Fruit fly (Drosophila melanogaster) whole organism, wandering third instar larva: ENCODE results near the gene dpp.

Experiments
- Abd-B ChIP-seq: fragments of >200 bp; optimal IDR thresholded peaks from 2 replicates; lab custom pipeline; 2017; ENCODE audit warnings: missing biosample characterization, missing genetic modification characterization
- CG32264 ChIP-seq: fragments of 200-800 bp; sonication (Bioruptor generic); optimal IDR thresholded peaks from 2 replicates; lab custom pipeline; 2016; ENCODE audit warnings: missing biosample characterization, missing genetic modification characterization
- CG9705 ChIP-seq: fragments of 200-800 bp; sonication (Bioruptor generic); optimal IDR thresholded peaks from 2 replicates; lab custom pipeline; 2018; ENCODE audit warnings: missing biosample characterization, mild to moderate bottlenecking, missing genetic modification characterization
- CrebA ChIP-seq: fragments of 200-800 bp; sonication (Bioruptor generic); optimal IDR thresholded peaks from 2 replicates; lab custom pipeline; 2016; ENCODE audit warnings: missing biosample characterization, mild to moderate bottlenecking, missing genetic modification characterization, borderline replicate concordance
- Dfd ChIP-seq: fragments of >200 bp; optimal IDR thresholded peaks from 2 replicates; lab custom pipeline; 2017; ENCODE audit warnings: missing biosample characterization, missing genetic modification characterization
- Dif ChIP-seq: fragments of 200-275, 200-300 bp; sonication (Bioruptor generic); optimal IDR thresholded peaks from 2 replicates; lab custom pipeline; 2018; ENCODE audit warnings: missing biosample characterization, missing genetic modification characterization; ENCODE audit not compliant: partially characterized antibody
- GATAd ChIP-seq: sonication (Bioruptor generic); optimal IDR thresholded peaks from 2 replicates; lab custom pipeline; 2016; ENCODE audit warnings: missing biosample characterization, missing genetic modification characterization
- HLH106 ChIP-seq: fragments of 200-800 bp; optimal IDR thresholded peaks from 3 replicates; lab custom pipeline; 2019; ENCODE audit warnings: missing biosample characterization, mild to moderate bottlenecking, missing genetic modification characterization, moderate library complexity
- Hnf4 ChIP-seq: fragments of 200-800 bp; sonication (Bioruptor generic); optimal IDR thresholded peaks from 2 replicates; lab custom pipeline; 2016; ENCODE audit warnings: missing biosample characterization, mild to moderate bottlenecking, missing genetic modification characterization
- Hr78 ChIP-seq: fragments of >200 bp; optimal IDR thresholded peaks from 2 replicates; lab custom pipeline; 2017; ENCODE audit warnings: missing biosample characterization, missing genetic modification characterization
- Hr83 ChIP-seq: fragments of 200-300 bp; sonication (Bioruptor generic); optimal IDR thresholded peaks from 2 replicates; lab custom pipeline; 2016; ENCODE audit warnings: missing biosample characterization, mild to moderate bottlenecking, missing genetic modification characterization, moderate library complexity; ENCODE audit not compliant: poor library complexity, severe bottlenecking
- Jra ChIP-seq: sonication (Bioruptor generic); optimal IDR thresholded peaks from 2 replicates; lab custom pipeline; 2016; ENCODE audit warnings: missing biosample characterization, missing genetic modification characterization
- Mio ChIP-seq: sonication (Bioruptor generic); optimal IDR thresholded peaks from 2 replicates; lab custom pipeline; 2016; ENCODE audit warnings: missing biosample characterization, missing genetic modification characterization
- Myc ChIP-seq: fragments of >200 bp; optimal IDR thresholded peaks from 2 replicates; lab custom pipeline; 2017
- N ChIP-seq: fragments of >200 bp; optimal IDR thresholded peaks from 2 replicates; lab custom pipeline; 2018; ENCODE audit warnings: missing biosample characterization, missing external identifiers, missing genetic modification characterization
- OdsH ChIP-seq: fragments of 200-800 bp; sonication (Bioruptor generic); optimal IDR thresholded peaks from 2 replicates; lab custom pipeline; 2016; ENCODE audit warnings: missing biosample characterization, mild to moderate bottlenecking, missing genetic modification characterization
- Rel ChIP-seq, 2 experiments: fragments of 200-800 bp; sonication (Bioruptor generic) in 1 of 2; optimal IDR thresholded peaks; 2 replicates in 1 of 2; 3 replicates in 1 of 2; lab custom pipeline; 2016 to 2019; ENCODE audit warnings: mild to moderate bottlenecking in 2 of 2, missing biosample characterization in 2 of 2, missing genetic modification characterization in 2 of 2, moderate library complexity in 1 of 2
- Sp1 ChIP-seq: fragments of 200-800 bp; sonication (Bioruptor generic); optimal IDR thresholded peaks from 3 replicates; lab custom pipeline; 2019; ENCODE audit warnings: missing biosample characterization, mild to moderate bottlenecking, missing genetic modification characterization, moderate library complexity
- Vsx2 ChIP-seq: fragments of 200-300, 225-300 bp; sonication (Bioruptor generic); optimal IDR thresholded peaks from 2 replicates; lab custom pipeline; 2018; ENCODE audit warnings: missing biosample characterization, missing genetic modification characterization; ENCODE audit not compliant: partially characterized antibody
- br ChIP-seq: fragments of 200-800 bp; sonication (Bioruptor generic); optimal IDR thresholded peaks from 2 replicates; lab custom pipeline; 2016; ENCODE audit warnings: missing biosample characterization, missing genetic modification characterization
- brk ChIP-seq: fragments of 200-800 bp; sonication (Bioruptor generic); optimal IDR thresholded peaks from 2 replicates; lab custom pipeline; 2016; ENCODE audit warnings: missing biosample characterization, mild to moderate bottlenecking, missing genetic modification characterization
- dl ChIP-seq, 2 experiments: fragments of 175-275, 200-275 bp in 1 of 2; fragments of 200-275 bp in 1 of 2; sonication (Bioruptor generic); optimal IDR thresholded peaks; lab custom pipeline; 2018; ENCODE audit warnings: mild to moderate bottlenecking in 2 of 2, missing biosample characterization in 2 of 2, missing genetic modification characterization in 2 of 2, moderate library complexity in 2 of 2; ENCODE audit not compliant: partially characterized antibody in 2 of 2, insufficient read depth in 1 of 2
- dmrt93B ChIP-seq: fragments of 200-800 bp; sonication (Bioruptor generic); optimal IDR thresholded peaks from 2 replicates; lab custom pipeline; 2018; ENCODE audit warnings: missing biosample characterization, mild to moderate bottlenecking, missing genetic modification characterization
- dsf ChIP-seq: sonication (Bioruptor generic); optimal IDR thresholded peaks from 2 replicates; lab custom pipeline; 2016; ENCODE audit warnings: missing biosample characterization, missing genetic modification characterization, borderline replicate concordance
- ey ChIP-seq: fragments of 200-800 bp; sonication (Bioruptor generic); optimal IDR thresholded peaks from 2 replicates; lab custom pipeline; 2016; ENCODE audit warnings: missing biosample characterization, missing genetic modification characterization
- foxo ChIP-seq, 2 experiments: fragments of 200-800 bp; sonication (Bioruptor generic); optimal IDR thresholded peaks; 2 replicates in 1 of 2; 3 replicates in 1 of 2; lab custom pipeline; 2016 to 2017; ENCODE audit warnings: missing biosample characterization in 2 of 2, missing genetic modification characterization in 2 of 2
- fru ChIP-seq: fragments of 200-800 bp; sonication (Bioruptor generic); optimal IDR thresholded peaks from 3 replicates; lab custom pipeline; 2016; ENCODE audit warnings: missing biosample characterization, mild to moderate bottlenecking, missing genetic modification characterization
- h ChIP-seq: fragments of 200-800 bp; sonication (Bioruptor generic); optimal IDR thresholded peaks from 3 replicates; lab custom pipeline; 2016; ENCODE audit warnings: missing biosample characterization, mild to moderate bottlenecking, missing genetic modification characterization
- jim ChIP-seq: fragments of 175-275, 200-325 bp; sonication (Bioruptor generic); optimal IDR thresholded peaks from 2 replicates; lab custom pipeline; 2016; ENCODE audit warnings: missing biosample characterization, mild to moderate bottlenecking, missing genetic modification characterization
- lola ChIP-seq: fragments of >200 bp; optimal IDR thresholded peaks from 2 replicates; lab custom pipeline; 2017; ENCODE audit warnings: missing biosample characterization, missing genetic modification characterization
- pan ChIP-seq: fragments of >200 bp; optimal IDR thresholded peaks from 2 replicates; lab custom pipeline; 2017
- psq ChIP-seq: fragments of 200-800 bp; sonication (Bioruptor generic); optimal IDR thresholded peaks from 3 replicates; lab custom pipeline; 2017; ENCODE audit warnings: missing biosample characterization, mild to moderate bottlenecking, missing genetic modification characterization, moderate library complexity
- rgr ChIP-seq: fragments of 200-800 bp; sonication (Bioruptor generic); optimal IDR thresholded peaks from 3 replicates; lab custom pipeline; 2016; ENCODE audit warnings: missing biosample characterization, mild to moderate bottlenecking, missing genetic modification characterization
- sage ChIP-seq: fragments of 200-800 bp; sonication (Bioruptor generic); optimal IDR thresholded peaks from 2 replicates; lab custom pipeline; 2016; ENCODE audit warnings: missing biosample characterization, mild to moderate bottlenecking, missing genetic modification characterization
- sv ChIP-seq: fragments of 200-800 bp; sonication (Bioruptor generic); optimal IDR thresholded peaks from 3 replicates; lab custom pipeline; 2016; ENCODE audit warnings: missing biosample characterization, missing genetic modification characterization
- tai ChIP-seq: sonication (Bioruptor generic); optimal IDR thresholded peaks from 2 replicates; lab custom pipeline; 2016; ENCODE audit warnings: missing biosample characterization, missing genetic modification characterization
- usp ChIP-seq: fragments of >200 bp; optimal IDR thresholded peaks from 2 replicates; lab custom pipeline; 2017; ENCODE audit warnings: missing biosample characterization, missing genetic modification characterization
- woc ChIP-seq: sonication (Bioruptor generic); optimal IDR thresholded peaks from 2 replicates; lab custom pipeline; 2016; ENCODE audit warnings: missing biosample characterization, mild to moderate bottlenecking, missing genetic modification characterization

dpp gene

DNA sequence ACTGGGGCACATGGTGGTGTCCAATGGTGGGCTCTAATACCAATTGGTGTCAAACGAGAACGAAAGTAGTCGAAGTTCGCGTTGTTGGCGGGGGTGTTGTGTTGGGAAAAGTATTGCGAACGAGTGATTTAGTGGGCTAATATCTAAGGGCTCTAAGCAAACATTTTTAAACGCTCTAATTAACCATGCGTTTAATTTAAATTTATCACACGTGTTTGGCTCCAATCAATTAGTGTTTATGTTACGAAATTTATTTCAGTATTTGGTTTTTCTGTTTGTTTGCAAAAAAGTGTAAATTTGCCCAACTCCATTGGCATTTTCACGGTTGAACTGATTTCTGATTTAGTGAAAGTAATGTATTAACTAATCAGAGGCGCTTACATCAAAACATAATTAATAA, 8.3 kb upstream of the dpp start, which contains the start of gene CG34447:
TSS of gene CG34447 (minus strand) at position 101 of the 400 bp plus-strand sequence.
- TF ChIP-seq ey (GFP tag; lab: Kevin White, UChicago): no peak
- no peak for TF ChIP-seq GATAd (GFP tag; lab: Kevin White, UChicago)
- TF ChIP-seq br (GFP tag; lab: Kevin White, UChicago): no peak
- no peak for TF ChIP-seq usp (GFP tag; lab: Kevin White, UChicago)
- TF ChIP-seq psq (GFP tag; lab: Kevin White, UChicago): no peak

DNA sequence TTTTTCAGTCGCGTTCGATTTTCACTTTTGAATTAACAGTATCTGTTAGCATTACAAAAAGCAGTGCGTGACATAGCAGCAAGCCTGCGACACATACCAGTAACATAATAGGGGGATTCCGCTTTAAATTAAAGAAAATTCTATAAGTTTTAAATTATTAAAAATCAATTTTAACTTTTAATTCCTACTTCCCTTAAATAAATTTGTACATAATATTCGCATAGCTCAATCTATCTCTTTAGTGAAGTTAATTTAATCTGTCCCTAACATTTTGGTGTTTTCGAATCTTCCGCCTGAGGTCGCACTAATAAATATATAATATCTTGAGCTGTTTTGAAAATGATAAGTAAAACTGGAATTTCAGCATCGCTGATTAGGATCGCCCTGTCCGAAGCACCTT, 7.7 kb upstream of the dpp start, which contains the start of gene CG9886:
TSS of gene CG9886 (plus strand) at position 341 of the 400 bp plus-strand sequence.
- peak; percentile 39 for TF ChIP-seq rgr (GFP tag; lab: Kevin White, UChicago)
- no peak for TF ChIP-seq dl (GFP tag; optimal IDR thresholded peaks at IDR 0.05; lab: Kevin White, UChicago; ENCODE audit: insufficient read depth in 1 of 2, partially characterized antibody in 2 of 2)
- no peak for TF ChIP-seq Myc
- no peak for TF ChIP-seq tai (GFP tag; lab: Kevin White, UChicago)
- TF ChIP-seq Hr83 (GFP tag; lab: Kevin White, UChicago): no peak
- TF ChIP-seq N: no peak
- no peak for TF ChIP-seq lola (GFP tag; lab: Kevin White, UChicago)
- TF ChIP-seq br (GFP tag; lab: Kevin White, UChicago): no peak
- peak; percentile 68 for TF ChIP-seq HLH106
- TF ChIP-seq dmrt93B (GFP tag; lab: Kevin White, UChicago): no peak
- no peak for TF ChIP-seq CrebA (GFP tag; lab: Kevin White, UChicago)
- no peak for TF ChIP-seq pan
- peak; percentile 52 for TF ChIP-seq h (GFP tag; lab: Kevin White, UChicago)
- peak; percentile 63 for TF ChIP-seq sv
- no peak for TF ChIP-seq Dfd
- TF ChIP-seq Hr78 (GFP tag; lab: Kevin White, UChicago): no peak
- TF ChIP-seq jim (GFP tag; lab: Kevin White, UChicago): no peak
- peak; percentile 53 for TF ChIP-seq fru
- TF ChIP-seq sage: peak; percentile 28
- TF ChIP-seq CG32264: no peak
- peak; percentile 2 for TF ChIP-seq Jra (GFP tag; lab: Kevin White, UChicago)
- TF ChIP-seq brk (GFP tag; lab: Kevin White, UChicago): peak; percentile 64
- TF ChIP-seq usp (GFP tag; lab: Kevin White, UChicago): no peak
- TF ChIP-seq Hnf4 (GFP tag; lab: Kevin White, UChicago): peak; percentile 32
- TF ChIP-seq Mio (GFP tag; lab: Kevin White, UChicago): no peak
- TF ChIP-seq ey (GFP tag; lab: Kevin White, UChicago): peak; percentile 25
- TF ChIP-seq psq (GFP tag; lab: Kevin White, UChicago): peak; percentile 25
- TF ChIP-seq Dif (GFP tag; lab: Kevin White, UChicago): peak; percentile 65
- no peak for TF ChIP-seq Vsx2
- no peak for TF ChIP-seq Rel (GFP tag; optimal IDR thresholded peaks at IDR 0.05; lab: Kevin White, UChicago)
- TF ChIP-seq Rel (tag; optimal IDR thresholded peaks at IDR 0.05; lab: Kevin White, UChicago): no peak
- peak; percentile 21 for TF ChIP-seq OdsH (GFP tag; lab: Kevin White, UChicago)
- peak; percentile 12 for TF ChIP-seq woc
- no peak for TF ChIP-seq Sp1 (GFP tag; lab: Kevin White, UChicago)
- TF ChIP-seq CG9705 (GFP tag; lab: Kevin White, UChicago): no peak
- TF ChIP-seq foxo (GFP tag; optimal IDR thresholded peaks at IDR 0.05; lab: Kevin White, UChicago): peak in 1 of 2 experiments; percentile 53
- no peak for TF ChIP-seq dsf (GFP tag; lab: Kevin White, UChicago)
- TF ChIP-seq GATAd (GFP tag; lab: Kevin White, UChicago): no peak
- TF ChIP-seq Abd-B: no peak

- TF ChIP-seq CG32264 (no peak), CG9705 (GFP tag; lab: Kevin White, UChicago) (no peak), GATAd (GFP tag; lab: Kevin White, UChicago) (no peak), dsf (GFP tag; lab: Kevin White, UChicago) (no peak), Myc (no peak), dmrt93B (GFP tag; lab: Kevin White, UChicago) (no peak), psq (GFP tag; lab: Kevin White, UChicago) (no peak), Hr83 (GFP tag; lab: Kevin White, UChicago) (no peak), foxo (GFP tag; optimal IDR thresholded peaks at IDR 0.05; lab: Kevin White, UChicago) (no peak), Dif (GFP tag; lab: Kevin White, UChicago) (no peak), br (GFP tag; lab: Kevin White, UChicago) (no peak), h (GFP tag; lab: Kevin White, UChicago) (no peak), rgr (GFP tag; lab: Kevin White, UChicago) (no peak)
Observed at dm6 chr2L:2424497-2424896, 3.7 kb upstream of the dpp start, which contains the start of gene CG44139. CG44139 (plus strand) TSS chr2L:2424797.
